Worm (Caenorhabditis elegans) whole organism, mixed stage, embryonic: ENCODE data around the gene R09E12.9.

Source experiments
- ceh-83 ChIP-seq: fragments of 200-800 bp; sonication (Bioruptor generic); optimal IDR thresholded peaks from 2 replicates; lab custom pipeline; 2018; ENCODE audit warnings: mild to moderate bottlenecking, missing genetic modification characterization, missing compliant biosample characterization
- ces-1 ChIP-seq: fragments of 150-350 bp; optimal IDR thresholded peaks from 2 replicates; lab custom pipeline; 2014; ENCODE audit warnings: missing biosample characterization, missing genetic modification reagents, missing genetic modification characterization
- lin-32 ChIP-seq: fragments of 200-800 bp; sonication (Bioruptor generic); optimal IDR thresholded peaks from 2 replicates; lab custom pipeline; 2018; ENCODE audit warnings: mild to moderate bottlenecking, missing genetic modification characterization, missing compliant biosample characterization
- lsy-2 ChIP-seq: fragments of 150-350 bp; optimal IDR thresholded peaks from 2 replicates; lab custom pipeline; 2014; ENCODE audit warnings: missing biosample characterization, missing genetic modification characterization
- nhr-237 ChIP-seq: fragments of 150-350 bp; optimal IDR thresholded peaks from 2 replicates; lab custom pipeline; 2014; ENCODE audit warnings: missing biosample characterization, missing genetic modification characterization
- pha-4 ChIP-seq: fragments of 150-350 bp; optimal IDR thresholded peaks from 2 replicates; lab custom pipeline; 2018; ENCODE audit warnings: missing biosample characterization, missing genetic modification reagents, missing genetic modification characterization
- sptf-1 ChIP-seq: sonication (generic microtip); optimal IDR thresholded peaks from 2 replicates; lab custom pipeline; 2017; ENCODE audit warnings: mild to moderate bottlenecking, missing genetic modification characterization, moderate library complexity, missing compliant biosample characterization
- unc-39 ChIP-seq: fragments of 150-350 bp; optimal IDR thresholded peaks from 2 replicates; lab custom pipeline; 2014; ENCODE audit warnings: missing biosample characterization, missing genetic modification characterization

- no peak for TF ChIP-seq nhr-237
- no peak for TF ChIP-seq ceh-83 (GFP tag; lab: Kevin White, UChicago)
- no peak for TF ChIP-seq ces-1
- no peak for TF ChIP-seq pha-4 (tag; lab: Kevin White, UChicago)
- no peak for TF ChIP-seq lsy-2 (tag; lab: Kevin White, UChicago)
- no peak for TF ChIP-seq sptf-1 (tag; lab: Kevin White, UChicago)
- TF ChIP-seq lin-32 (GFP tag; lab: Kevin White, UChicago), result no peak
- no peak for TF ChIP-seq unc-39
Observed at ce11 chrV:779999-780398, 2.6 kb downstream of the R09E12.9 start, which contains the start of gene srbc-60.
